Fruit fly (Drosophila melanogaster) whole organism, wandering third instar larva: ENCODE measurements around the gene CG7968.

ENCODE experiments used
- Abd-B ChIP-seq: fragments of >200 bp; optimal IDR thresholded peaks from 2 replicates; lab custom pipeline; 2017; ENCODE audit warnings: missing biosample characterization, missing genetic modification characterization
- CG32264 ChIP-seq: fragments of 200-800 bp; sonication (Bioruptor generic); optimal IDR thresholded peaks from 2 replicates; lab custom pipeline; 2016; ENCODE audit warnings: missing biosample characterization, missing genetic modification characterization
- CG9705 ChIP-seq: fragments of 200-800 bp; sonication (Bioruptor generic); optimal IDR thresholded peaks from 2 replicates; lab custom pipeline; 2018; ENCODE audit warnings: missing biosample characterization, mild to moderate bottlenecking, missing genetic modification characterization
- CrebA ChIP-seq: fragments of 200-800 bp; sonication (Bioruptor generic); optimal IDR thresholded peaks from 2 replicates; lab custom pipeline; 2016; ENCODE audit warnings: missing biosample characterization, mild to moderate bottlenecking, missing genetic modification characterization, borderline replicate concordance
- Dfd ChIP-seq: fragments of >200 bp; optimal IDR thresholded peaks from 2 replicates; lab custom pipeline; 2017; ENCODE audit warnings: missing biosample characterization, missing genetic modification characterization
- Dif ChIP-seq: fragments of 200-275, 200-300 bp; sonication (Bioruptor generic); optimal IDR thresholded peaks from 2 replicates; lab custom pipeline; 2018; ENCODE audit warnings: missing biosample characterization, missing genetic modification characterization; ENCODE audit not compliant: partially characterized antibody
- GATAd ChIP-seq: sonication (Bioruptor generic); optimal IDR thresholded peaks from 2 replicates; lab custom pipeline; 2016; ENCODE audit warnings: missing biosample characterization, missing genetic modification characterization
- HLH106 ChIP-seq: fragments of 200-800 bp; optimal IDR thresholded peaks from 3 replicates; lab custom pipeline; 2019; ENCODE audit warnings: missing biosample characterization, mild to moderate bottlenecking, missing genetic modification characterization, moderate library complexity
- Hnf4 ChIP-seq: fragments of 200-800 bp; sonication (Bioruptor generic); optimal IDR thresholded peaks from 2 replicates; lab custom pipeline; 2016; ENCODE audit warnings: missing biosample characterization, mild to moderate bottlenecking, missing genetic modification characterization
- Hr78 ChIP-seq: fragments of >200 bp; optimal IDR thresholded peaks from 2 replicates; lab custom pipeline; 2017; ENCODE audit warnings: missing biosample characterization, missing genetic modification characterization
- Hr83 ChIP-seq: fragments of 200-300 bp; sonication (Bioruptor generic); optimal IDR thresholded peaks from 2 replicates; lab custom pipeline; 2016; ENCODE audit warnings: missing biosample characterization, mild to moderate bottlenecking, missing genetic modification characterization, moderate library complexity; ENCODE audit not compliant: poor library complexity, severe bottlenecking
- Jra ChIP-seq: sonication (Bioruptor generic); optimal IDR thresholded peaks from 2 replicates; lab custom pipeline; 2016; ENCODE audit warnings: missing biosample characterization, missing genetic modification characterization
- Mio ChIP-seq: sonication (Bioruptor generic); optimal IDR thresholded peaks from 2 replicates; lab custom pipeline; 2016; ENCODE audit warnings: missing biosample characterization, missing genetic modification characterization
- Myc ChIP-seq: fragments of >200 bp; optimal IDR thresholded peaks from 2 replicates; lab custom pipeline; 2017
- N ChIP-seq: fragments of >200 bp; optimal IDR thresholded peaks from 2 replicates; lab custom pipeline; 2018; ENCODE audit warnings: missing biosample characterization, missing external identifiers, missing genetic modification characterization
- OdsH ChIP-seq: fragments of 200-800 bp; sonication (Bioruptor generic); optimal IDR thresholded peaks from 2 replicates; lab custom pipeline; 2016; ENCODE audit warnings: missing biosample characterization, mild to moderate bottlenecking, missing genetic modification characterization
- Rel ChIP-seq, 2 experiments: fragments of 200-800 bp; sonication (Bioruptor generic) in 1 of 2; optimal IDR thresholded peaks; 2 replicates in 1 of 2; 3 replicates in 1 of 2; lab custom pipeline; 2016 to 2019; ENCODE audit warnings: mild to moderate bottlenecking in 2 of 2, missing biosample characterization in 2 of 2, missing genetic modification characterization in 2 of 2, moderate library complexity in 1 of 2
- Sp1 ChIP-seq: fragments of 200-800 bp; sonication (Bioruptor generic); optimal IDR thresholded peaks from 3 replicates; lab custom pipeline; 2019; ENCODE audit warnings: missing biosample characterization, mild to moderate bottlenecking, missing genetic modification characterization, moderate library complexity
- Vsx2 ChIP-seq: fragments of 200-300, 225-300 bp; sonication (Bioruptor generic); optimal IDR thresholded peaks from 2 replicates; lab custom pipeline; 2018; ENCODE audit warnings: missing biosample characterization, missing genetic modification characterization; ENCODE audit not compliant: partially characterized antibody
- br ChIP-seq: fragments of 200-800 bp; sonication (Bioruptor generic); optimal IDR thresholded peaks from 2 replicates; lab custom pipeline; 2016; ENCODE audit warnings: missing biosample characterization, missing genetic modification characterization
- brk ChIP-seq: fragments of 200-800 bp; sonication (Bioruptor generic); optimal IDR thresholded peaks from 2 replicates; lab custom pipeline; 2016; ENCODE audit warnings: missing biosample characterization, mild to moderate bottlenecking, missing genetic modification characterization
- dl ChIP-seq, 2 experiments: fragments of 175-275, 200-275 bp in 1 of 2; fragments of 200-275 bp in 1 of 2; sonication (Bioruptor generic); optimal IDR thresholded peaks; lab custom pipeline; 2018; ENCODE audit warnings: mild to moderate bottlenecking in 2 of 2, missing biosample characterization in 2 of 2, missing genetic modification characterization in 2 of 2, moderate library complexity in 2 of 2; ENCODE audit not compliant: partially characterized antibody in 2 of 2, insufficient read depth in 1 of 2
- dmrt93B ChIP-seq: fragments of 200-800 bp; sonication (Bioruptor generic); optimal IDR thresholded peaks from 2 replicates; lab custom pipeline; 2018; ENCODE audit warnings: missing biosample characterization, mild to moderate bottlenecking, missing genetic modification characterization
- dsf ChIP-seq: sonication (Bioruptor generic); optimal IDR thresholded peaks from 2 replicates; lab custom pipeline; 2016; ENCODE audit warnings: missing biosample characterization, missing genetic modification characterization, borderline replicate concordance
- ey ChIP-seq: fragments of 200-800 bp; sonication (Bioruptor generic); optimal IDR thresholded peaks from 2 replicates; lab custom pipeline; 2016; ENCODE audit warnings: missing biosample characterization, missing genetic modification characterization
- foxo ChIP-seq, 2 experiments: fragments of 200-800 bp; sonication (Bioruptor generic); optimal IDR thresholded peaks; 2 replicates in 1 of 2; 3 replicates in 1 of 2; lab custom pipeline; 2016 to 2017; ENCODE audit warnings: missing biosample characterization in 2 of 2, missing genetic modification characterization in 2 of 2
- fru ChIP-seq: fragments of 200-800 bp; sonication (Bioruptor generic); optimal IDR thresholded peaks from 3 replicates; lab custom pipeline; 2016; ENCODE audit warnings: missing biosample characterization, mild to moderate bottlenecking, missing genetic modification characterization
- h ChIP-seq: fragments of 200-800 bp; sonication (Bioruptor generic); optimal IDR thresholded peaks from 3 replicates; lab custom pipeline; 2016; ENCODE audit warnings: missing biosample characterization, mild to moderate bottlenecking, missing genetic modification characterization
- jim ChIP-seq: fragments of 175-275, 200-325 bp; sonication (Bioruptor generic); optimal IDR thresholded peaks from 2 replicates; lab custom pipeline; 2016; ENCODE audit warnings: missing biosample characterization, mild to moderate bottlenecking, missing genetic modification characterization
- lola ChIP-seq: fragments of >200 bp; optimal IDR thresholded peaks from 2 replicates; lab custom pipeline; 2017; ENCODE audit warnings: missing biosample characterization, missing genetic modification characterization
- pan ChIP-seq: fragments of >200 bp; optimal IDR thresholded peaks from 2 replicates; lab custom pipeline; 2017
- psq ChIP-seq: fragments of 200-800 bp; sonication (Bioruptor generic); optimal IDR thresholded peaks from 3 replicates; lab custom pipeline; 2017; ENCODE audit warnings: missing biosample characterization, mild to moderate bottlenecking, missing genetic modification characterization, moderate library complexity
- rgr ChIP-seq: fragments of 200-800 bp; sonication (Bioruptor generic); optimal IDR thresholded peaks from 3 replicates; lab custom pipeline; 2016; ENCODE audit warnings: missing biosample characterization, mild to moderate bottlenecking, missing genetic modification characterization
- sage ChIP-seq: fragments of 200-800 bp; sonication (Bioruptor generic); optimal IDR thresholded peaks from 2 replicates; lab custom pipeline; 2016; ENCODE audit warnings: missing biosample characterization, mild to moderate bottlenecking, missing genetic modification characterization
- sv ChIP-seq: fragments of 200-800 bp; sonication (Bioruptor generic); optimal IDR thresholded peaks from 3 replicates; lab custom pipeline; 2016; ENCODE audit warnings: missing biosample characterization, missing genetic modification characterization
- tai ChIP-seq: sonication (Bioruptor generic); optimal IDR thresholded peaks from 2 replicates; lab custom pipeline; 2016; ENCODE audit warnings: missing biosample characterization, missing genetic modification characterization
- usp ChIP-seq: fragments of >200 bp; optimal IDR thresholded peaks from 2 replicates; lab custom pipeline; 2017; ENCODE audit warnings: missing biosample characterization, missing genetic modification characterization
- woc ChIP-seq: sonication (Bioruptor generic); optimal IDR thresholded peaks from 2 replicates; lab custom pipeline; 2016; ENCODE audit warnings: missing biosample characterization, mild to moderate bottlenecking, missing genetic modification characterization

CG7968 gene

DNA sequence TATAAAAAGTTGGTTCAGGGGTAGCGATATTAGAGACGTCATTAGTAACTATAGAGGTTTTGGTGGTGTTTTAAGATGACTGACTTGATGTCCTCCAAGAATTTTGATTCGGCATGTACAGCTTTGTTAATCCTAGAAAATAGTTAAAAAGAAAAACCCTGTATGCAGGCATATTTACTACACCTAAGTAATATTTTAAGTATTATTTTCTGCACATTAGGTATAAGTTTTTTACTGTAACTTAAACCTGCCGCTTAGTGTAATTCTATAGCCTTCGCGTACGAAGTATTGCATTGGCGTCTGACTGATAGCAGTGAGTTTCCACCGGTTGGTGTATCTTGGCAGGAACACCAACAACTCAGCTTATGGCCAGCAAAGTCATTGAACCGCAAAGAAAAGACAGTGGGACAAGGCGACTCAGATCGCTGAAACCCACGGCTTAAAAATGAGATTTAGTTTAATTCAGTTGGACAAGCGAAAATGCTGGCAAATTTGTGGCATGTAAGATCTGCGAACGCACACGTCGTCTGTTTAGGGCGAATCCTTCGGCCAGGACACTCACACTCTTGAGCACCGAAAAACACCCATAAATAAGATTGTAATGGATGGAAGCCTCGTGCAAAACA is 35.6 kb downstream of the CG7968 start:
- no peak for TF ChIP-seq Abd-B (GFP tag; lab: Kevin White, UChicago)
- no peak for TF ChIP-seq GATAd (GFP tag; lab: Kevin White, UChicago)
- no peak for TF ChIP-seq Hr78 (GFP tag; lab: Kevin White, UChicago)
- no peak for TF ChIP-seq Vsx2 (GFP tag; lab: Kevin White, UChicago)
- TF ChIP-seq Dif (GFP tag; lab: Kevin White, UChicago), result no peak
- no peak for TF ChIP-seq Mio (GFP tag; lab: Kevin White, UChicago)
- TF ChIP-seq sv, result no peak
- TF ChIP-seq jim (GFP tag; lab: Kevin White, UChicago), result no peak
- no peak for TF ChIP-seq Hnf4 (GFP tag; lab: Kevin White, UChicago)
- no peak for TF ChIP-seq pan
- no peak for TF ChIP-seq CrebA (GFP tag; lab: Kevin White, UChicago)
- no peak for TF ChIP-seq dmrt93B
- TF ChIP-seq sage (GFP tag; lab: Kevin White, UChicago), result no peak
- TF ChIP-seq usp (GFP tag; lab: Kevin White, UChicago), result no peak
- TF ChIP-seq CG9705 (GFP tag; lab: Kevin White, UChicago), result no peak
- TF ChIP-seq Jra, result no peak
- TF ChIP-seq woc, result no peak
- no peak for TF ChIP-seq tai (GFP tag; lab: Kevin White, UChicago)
- TF ChIP-seq fru, result peak; percentile 20
- no peak for TF ChIP-seq ey
- peak; percentile 4 for TF ChIP-seq h (GFP tag; lab: Kevin White, UChicago)
- TF ChIP-seq OdsH (GFP tag; lab: Kevin White, UChicago), result no peak
- TF ChIP-seq lola (GFP tag; lab: Kevin White, UChicago), result no peak
- no peak for TF ChIP-seq HLH106 (tag; lab: Kevin White, UChicago)
- peak in 1 of 2 experiments; percentile 40 for TF ChIP-seq foxo (GFP tag; optimal IDR thresholded peaks at IDR 0.05; lab: Kevin White, UChicago)
- TF ChIP-seq Rel (GFP tag; optimal IDR thresholded peaks at IDR 0.05; lab: Kevin White, UChicago), result no peak
- no peak for TF ChIP-seq Rel (tag; optimal IDR thresholded peaks at IDR 0.05; lab: Kevin White, UChicago)
- TF ChIP-seq N (GFP tag; lab: Kevin White, UChicago), result no peak
- TF ChIP-seq psq (GFP tag; lab: Kevin White, UChicago), result peak; percentile 3
- TF ChIP-seq Sp1, result no peak
- no peak for TF ChIP-seq Hr83
- TF ChIP-seq dl (GFP tag; optimal IDR thresholded peaks at IDR 0.05; lab: Kevin White, UChicago; ENCODE audit: insufficient read depth in 1 of 2, partially characterized antibody in 2 of 2), result no peak
- TF ChIP-seq Dfd (GFP tag; lab: Kevin White, UChicago), result no peak
- no peak for TF ChIP-seq dsf (GFP tag; lab: Kevin White, UChicago)
- TF ChIP-seq brk (GFP tag; lab: Kevin White, UChicago), result no peak
- peak; percentile 4 for TF ChIP-seq br (GFP tag; lab: Kevin White, UChicago)
- TF ChIP-seq Myc (lab: Kevin White, UChicago), result no peak
- no peak for TF ChIP-seq rgr (GFP tag; lab: Kevin White, UChicago)
- TF ChIP-seq CG32264 (GFP tag; lab: Kevin White, UChicago), result no peak

dm6 chr2L:13886326-13887073 is 37.3 kb downstream of the CG7968 start:
- TF ChIP-seq sage (GFP tag; lab: Kevin White, UChicago) (no peak), Mio (GFP tag; lab: Kevin White, UChicago) (no peak), N (GFP tag; lab: Kevin White, UChicago) (no peak), usp (GFP tag; lab: Kevin White, UChicago) (no peak), dsf (GFP tag; lab: Kevin White, UChicago) (no peak), sv (no peak), Dif (GFP tag; lab: Kevin White, UChicago) (no peak), psq (GFP tag; lab: Kevin White, UChicago) (no peak), fru (peak; percentile 22), HLH106 (tag; lab: Kevin White, UChicago) (no peak), Sp1 (peak; percentile 4), GATAd (GFP tag; lab: Kevin White, UChicago) (no peak), br (GFP tag; lab: Kevin White, UChicago) (peak; percentile 16), ey (no peak), Hr83 (no peak), Abd-B (GFP tag; lab: Kevin White, UChicago) (no peak), OdsH (GFP tag; lab: Kevin White, UChicago) (no peak), pan (no peak), lola (GFP tag; lab: Kevin White, UChicago) (no peak), h (GFP tag; lab: Kevin White, UChicago) (no peak), foxo (GFP tag; optimal IDR thresholded peaks at IDR 0.05; lab: Kevin White, UChicago) (no peak), dl (GFP tag; optimal IDR thresholded peaks at IDR 0.05; lab: Kevin White, UChicago; ENCODE audit: insufficient read depth in 1 of 2, partially characterized antibody in 2 of 2) (no peak), tai (GFP tag; lab: Kevin White, UChicago) (no peak), CrebA (GFP tag; lab: Kevin White, UChicago) (no peak), Dfd (GFP tag; lab: Kevin White, UChicago) (no peak), brk (GFP tag; lab: Kevin White, UChicago) (no peak), Rel (GFP tag; optimal IDR thresholded peaks at IDR 0.05; lab: Kevin White, UChicago) (no peak), Rel (tag; optimal IDR thresholded peaks at IDR 0.05; lab: Kevin White, UChicago) (peak; percentile 2), Hnf4 (GFP tag; lab: Kevin White, UChicago) (no peak), Vsx2 (GFP tag; lab: Kevin White, UChicago) (no peak), Hr78 (GFP tag; lab: Kevin White, UChicago) (no peak)
